Worm (Caenorhabditis elegans): Measurements from ENCODE around the gene C33G3.5.

C33G3.5 gene

ce11 chrX:14101986-14102385 lies 23.5 kb upstream of the C33G3.5 start, which contains the start of gene F16B12.6 (continued):
- TF ChIP-seq fkh-8 (tag; optimal IDR thresholded peaks at IDR 0.05) (peak; percentile 92), ceh-63 (GFP tag; optimal IDR thresholded peaks at IDR 0.05) (no peak), irx-1 (tag; optimal IDR thresholded peaks at IDR 0.05) (peak; percentile 65), alr-1 (tag; optimal IDR thresholded peaks at IDR 0.05; ENCODE audit: borderline replicate concordance) (no peak), pax-3 (tag; optimal IDR thresholded peaks at IDR 0.05) (peak; percentile 31), jun-1 (tag; optimal IDR thresholded peaks at IDR 0.05) (peak; percentile 52), xbp-1 (tag; optimal IDR thresholded peaks at IDR 0.05) (peak; percentile 80), unc-86 (tag; optimal IDR thresholded peaks at IDR 0.05) (peak; percentile 64), nhr-47 (tag; optimal IDR thresholded peaks at IDR 0.05) (peak; percentile 84), Y116A8C.19 (tag; optimal IDR thresholded peaks at IDR 0.05; ENCODE audit: borderline replicate concordance) (no peak), ces-1 (GFP tag; optimal IDR thresholded peaks at IDR 0.05) (no peak), elt-2 (tag; optimal IDR thresholded peaks at IDR 0.05) (peak; percentile 23)

- TF ChIP-seq lin-13 (GFP tag; optimal IDR thresholded peaks at IDR 0.05) (no peak), egl-27 (tag; optimal IDR thresholded peaks at IDR 0.05) (no peak), jun-1 (tag; optimal IDR thresholded peaks at IDR 0.05) (no peak), alr-1 (tag; optimal IDR thresholded peaks at IDR 0.05; ENCODE audit: borderline replicate concordance) (no peak), mdl-1 (tag; optimal IDR thresholded peaks at IDR 0.05) (no peak), nhr-28 (tag; optimal IDR thresholded peaks at IDR 0.05) (no peak), efl-1 (optimal IDR thresholded peaks at IDR 0.05) (peak in 1 of 2 experiments; percentile 7), efl-1 (GFP tag; optimal IDR thresholded peaks at IDR 0.05 in 1 of 2) (peak in 1 of 2 experiments; percentile 3), aly-2 (tag; optimal IDR thresholded peaks at IDR 0.05) (no peak), nhr-90 (tag; optimal IDR thresholded peaks at IDR 0.05; ENCODE audit: poor library complexity) (no peak), ceh-88 (GFP tag; IDR thresholded peaks at IDR 0.05) (no peak), lin-35 (GFP tag; optimal IDR thresholded peaks at IDR 0.05) (peak in 1 of 2 experiments; percentile 29), efl-3 (GFP tag; optimal IDR thresholded peaks at IDR 0.05) (no peak), C34B4.2 (tag; optimal IDR thresholded peaks at IDR 0.05) (no peak), rnt-1 (tag; optimal IDR thresholded peaks at IDR 0.05) (no peak), sup-37 (GFP tag; optimal IDR thresholded peaks at IDR 0.05) (no peak), grh-1 (GFP tag; IDR thresholded peaks at IDR 0.05) (no peak), nhr-71 (tag; optimal IDR thresholded peaks at IDR 0.05) (peak; percentile 0), unc-30 (tag; optimal IDR thresholded peaks at IDR 0.05) (no peak), mep-1 (tag; optimal IDR thresholded peaks at IDR 0.05) (peak; percentile 8), egl-13 (tag; optimal IDR thresholded peaks at IDR 0.05) (no peak), skn-1 (tag; optimal IDR thresholded peaks at IDR 0.05) (no peak), xbp-1 (tag; optimal IDR thresholded peaks at IDR 0.05) (no peak), unc-98 (GFP tag; IDR thresholded peaks at IDR 0.05) (no peak), mab-9 (GFP tag; IDR thresholded peaks at IDR 0.05) (no peak), pqm-1 (tag; optimal IDR thresholded peaks at IDR 0.05) (no peak), unc-86 (tag; optimal IDR thresholded peaks at IDR 0.05) (no peak), nhr-76 (tag; optimal IDR thresholded peaks at IDR 0.05) (no peak), C04F5.9 (tag; optimal IDR thresholded peaks at IDR 0.05) (no peak), nhr-84 (tag; optimal IDR thresholded peaks at IDR 0.05) (no peak), lin-14 (GFP tag; optimal IDR thresholded peaks at IDR 0.05) (no peak), lin-15B (tag; optimal IDR thresholded peaks at IDR 0.05) (no peak), hpl-2 (GFP tag; optimal IDR thresholded peaks at IDR 0.05) (no peak), C16A3.4 (tag; optimal IDR thresholded peaks at IDR 0.05) (no peak), snu-23 (GFP tag; optimal IDR thresholded peaks at IDR 0.05) (peak; percentile 12), nhr-19 (GFP tag; conservative IDR thresholded peaks at IDR 0.05) (no peak), nhr-47 (tag; optimal IDR thresholded peaks at IDR 0.05) (peak; percentile 16), tbx-2 (tag; optimal IDR thresholded peaks at IDR 0.05) (no peak), nhr-85 (tag) (peak; percentile 1), unc-130 (tag; optimal IDR thresholded peaks at IDR 0.05) (no peak), elt-2 (tag; optimal IDR thresholded peaks at IDR 0.05) (no peak), tlp-1 (tag; optimal IDR thresholded peaks at IDR 0.05) (no peak), swsn-7 (tag; optimal IDR thresholded peaks at IDR 0.05) (peak; percentile 13), dpl-1 (GFP tag; optimal IDR thresholded peaks at IDR 0.05) (no peak)
These were observed 20.2 kb upstream of the C33G3.5 start, which contains the start of gene F16B12.4 for ce11 chrX:14098618-14099118. Gene F16B12.4, minus strand, starts transcription at chrX:14098668.

All from whole organism, L1 larva.